Worm (Caenorhabditis elegans): ENCODE results near the gene F07G11.3.
"Not testable (repeated sequence)": the region's sequence is repeated elsewhere in the genome, so short reads cannot be mapped to it uniquely, and the experiment has no call there.

F07G11.3 gene

DNA sequence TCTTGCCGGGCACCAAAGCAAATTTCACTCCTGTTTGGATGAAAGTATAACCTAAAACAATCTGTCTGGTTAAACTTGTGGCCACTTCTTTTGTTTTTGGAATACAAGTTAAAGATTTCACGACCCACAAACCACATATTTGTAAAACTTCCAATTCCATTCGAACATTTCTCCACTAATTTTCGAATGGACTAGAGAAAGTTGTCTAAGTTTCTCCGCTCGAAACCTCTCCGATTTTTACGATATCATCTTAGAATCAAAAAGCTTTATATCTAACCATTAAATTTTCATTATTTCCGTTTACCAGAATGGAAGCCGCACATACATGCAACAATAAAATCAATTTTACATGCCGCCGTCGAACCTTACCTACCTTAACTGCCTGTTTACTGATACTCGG lies at the start of gene F07G11.3:
Gene F07G11.3 (plus strand): TSS at position 301 of the 400 bp plus-strand sequence.
- TF ChIP-seq dao-5 (tag; optimal IDR thresholded peaks at IDR 0.05), result no peak
- TF ChIP-seq W03F9.2 (tag; optimal IDR thresholded peaks at IDR 0.05), result no peak
- no peak for TF ChIP-seq him-1 (tag; optimal IDR thresholded peaks at IDR 0.05)

ce11 chrV:7255095-7255494 lies 43.5 kb upstream of the F07G11.3 start, which contains the start of gene C05C8.8:
Gene C05C8.8, minus strand, starts transcription at chrV:7255195.
- no peak for TF ChIP-seq him-1 (tag; optimal IDR thresholded peaks at IDR 0.05)
- TF ChIP-seq W03F9.2 (tag; optimal IDR thresholded peaks at IDR 0.05), result no peak

DNA sequence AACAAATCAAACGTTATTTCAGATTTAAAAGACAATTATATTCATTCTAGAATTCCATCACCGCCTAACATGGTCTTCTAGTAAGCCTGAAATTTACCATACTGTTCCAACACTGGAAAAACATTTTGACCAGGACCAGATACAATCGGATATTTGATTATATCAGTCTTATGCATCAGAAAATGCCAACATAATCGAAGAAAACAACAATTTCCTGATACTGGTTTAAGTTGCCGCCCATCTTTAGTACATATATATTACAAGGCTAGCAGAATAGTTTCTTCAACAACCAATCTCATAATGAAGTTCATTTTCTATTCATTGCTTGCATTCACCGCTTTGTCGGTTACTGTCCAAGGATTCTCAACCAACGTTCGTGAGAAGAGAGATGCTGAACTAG lies 39.6 kb upstream of the F07G11.3 start, which contains the start of gene C13A2.12:
Gene C13A2.12 (plus strand): TSS at position 301 of the 400 bp plus-strand sequence.
- TF ChIP-seq him-1 (tag; optimal IDR thresholded peaks at IDR 0.05) (no peak), dao-5 (tag; optimal IDR thresholded peaks at IDR 0.05) (no peak), W03F9.2 (tag; optimal IDR thresholded peaks at IDR 0.05) (no peak)

DNA sequence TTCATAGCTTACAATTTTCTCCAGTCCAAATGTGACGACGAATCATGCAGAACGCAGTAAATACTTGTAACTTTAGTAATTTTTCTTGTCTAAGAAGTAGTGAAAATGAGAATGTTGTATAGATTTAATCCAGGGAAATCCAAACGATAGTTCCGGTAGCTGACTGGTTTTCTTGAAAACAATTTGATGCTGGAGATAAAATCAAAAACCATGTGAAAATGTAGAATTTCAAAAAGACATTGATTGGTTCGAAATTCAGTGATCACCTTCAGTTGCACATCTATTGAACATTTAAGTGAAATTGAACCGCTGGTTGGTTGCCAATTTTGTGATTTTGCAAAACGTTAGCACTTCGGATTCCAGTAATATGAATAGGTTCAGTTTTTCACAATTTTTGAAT lies 34.5 kb upstream of the F07G11.3 start, which contains the start of gene C13A2.9:
Gene C13A2.9 (minus strand): TSS at position 101 of the 400 bp plus-strand sequence.
- TF ChIP-seq W03F9.2 (tag; optimal IDR thresholded peaks at IDR 0.05) (no peak), him-1 (tag; optimal IDR thresholded peaks at IDR 0.05) (no peak)

DNA sequence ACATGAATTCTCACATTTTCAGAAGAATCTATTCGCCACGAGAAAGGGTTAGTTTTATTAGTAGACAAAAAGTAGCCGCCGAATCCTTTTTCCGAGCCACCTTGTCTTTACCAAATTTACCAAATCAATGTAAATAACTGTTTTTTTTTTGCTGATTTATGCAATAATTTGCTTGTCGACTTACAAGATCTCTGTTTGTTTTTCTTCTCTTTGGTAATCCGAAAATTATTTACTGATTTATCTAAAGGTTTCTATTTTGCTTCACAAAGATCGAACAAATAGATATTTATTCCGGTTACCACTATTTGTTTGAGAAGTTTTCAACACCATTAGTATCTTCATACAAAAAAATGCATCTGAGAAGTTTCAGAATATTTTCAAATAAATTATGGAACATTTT lies 32.5 kb upstream of the F07G11.3 start, which contains the start of gene C13A2.7:
Gene C13A2.7 (plus strand): TSS at position 301 of the 400 bp plus-strand sequence.
- no peak for TF ChIP-seq W03F9.2 (tag; optimal IDR thresholded peaks at IDR 0.05)
- no peak for TF ChIP-seq him-1 (tag; optimal IDR thresholded peaks at IDR 0.05)
- TF ChIP-seq dao-5 (tag; optimal IDR thresholded peaks at IDR 0.05), result no peak

- TF ChIP-seq him-1 (tag; optimal IDR thresholded peaks at IDR 0.05) (no peak), W03F9.2 (tag; optimal IDR thresholded peaks at IDR 0.05) (no peak), dao-5 (tag; optimal IDR thresholded peaks at IDR 0.05) (no peak)
These were observed 29.2 kb upstream of the F07G11.3 start, which contains the start of gene C13A2.6 for ce11 chrV:7269399-7269798. Gene C13A2.6, plus strand, starts transcription at chrV:7269699.

DNA sequence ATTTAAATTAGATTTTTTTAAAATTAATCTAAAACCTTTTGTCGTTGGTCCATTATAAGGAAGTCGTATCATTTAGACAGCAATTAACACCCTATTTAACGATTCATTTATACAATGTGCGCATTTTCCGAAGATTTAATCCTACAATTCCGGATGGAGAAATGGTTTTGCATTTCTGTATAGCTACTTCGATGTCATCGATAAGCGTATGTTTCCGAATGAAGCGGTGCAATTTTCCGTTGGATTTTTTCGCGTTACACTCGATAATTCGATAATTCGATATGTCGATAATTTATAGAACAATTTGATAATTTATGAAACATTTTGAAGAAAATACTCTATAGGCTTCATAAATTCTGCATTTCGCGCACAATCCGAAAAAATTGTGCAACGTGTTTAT lies 23.6 kb upstream of the F07G11.3 start, which contains the start of gene C13A2.10:
Gene C13A2.10 (minus strand): TSS at position 101 of the 400 bp plus-strand sequence.
- TF ChIP-seq W03F9.2 (tag; optimal IDR thresholded peaks at IDR 0.05), result no peak
- TF ChIP-seq him-1 (tag; optimal IDR thresholded peaks at IDR 0.05), result no peak
- TF ChIP-seq dao-5 (tag; optimal IDR thresholded peaks at IDR 0.05), result no peak

- TF ChIP-seq dao-5 (tag; optimal IDR thresholded peaks at IDR 0.05) (no peak), W03F9.2 (tag; optimal IDR thresholded peaks at IDR 0.05) (no peak), him-1 (tag; optimal IDR thresholded peaks at IDR 0.05) (no peak)
These were observed 23.1 kb upstream of the F07G11.3 start, which contains the start of gene C13A2.5 for ce11 chrV:7275491-7275890. Gene C13A2.5, plus strand, starts transcription at chrV:7275791.

DNA sequence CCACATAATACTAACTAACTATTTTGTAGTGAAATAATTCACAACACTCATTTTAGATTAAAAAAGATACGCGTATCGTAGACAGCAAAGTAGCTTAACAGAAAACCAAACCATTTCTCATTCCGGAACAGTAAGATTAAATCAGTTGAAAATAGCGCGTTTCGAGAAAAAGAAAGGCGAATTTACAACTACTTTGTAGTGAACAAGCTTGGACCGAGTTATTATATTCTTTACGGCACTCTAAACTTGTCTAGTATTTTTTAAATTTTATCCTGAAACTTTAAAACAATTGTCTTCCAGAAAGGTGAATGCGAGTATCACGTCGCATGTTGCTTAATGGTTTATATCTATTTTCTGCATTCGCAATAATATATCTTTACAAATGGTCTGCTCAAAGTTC lies 19.5 kb upstream of the F07G11.3 start, which contains the start of gene C13A2.4:
Gene C13A2.4 (plus strand): TSS at position 301 of the 400 bp plus-strand sequence.
- TF ChIP-seq him-1 (tag; optimal IDR thresholded peaks at IDR 0.05) (no peak), dao-5 (tag; optimal IDR thresholded peaks at IDR 0.05) (no peak), W03F9.2 (tag; optimal IDR thresholded peaks at IDR 0.05) (no peak)

- TF ChIP-seq W03F9.2 (tag; optimal IDR thresholded peaks at IDR 0.05), result no peak
- TF ChIP-seq him-1 (tag; optimal IDR thresholded peaks at IDR 0.05), result no peak
- TF ChIP-seq dao-5 (tag; optimal IDR thresholded peaks at IDR 0.05), result no peak
These were observed 16.5 kb upstream of the F07G11.3 start, which contains the start of gene C13A2.3 for ce11 chrV:7282037-7282436. Gene C13A2.3, plus strand, starts transcription at chrV:7282337.

DNA sequence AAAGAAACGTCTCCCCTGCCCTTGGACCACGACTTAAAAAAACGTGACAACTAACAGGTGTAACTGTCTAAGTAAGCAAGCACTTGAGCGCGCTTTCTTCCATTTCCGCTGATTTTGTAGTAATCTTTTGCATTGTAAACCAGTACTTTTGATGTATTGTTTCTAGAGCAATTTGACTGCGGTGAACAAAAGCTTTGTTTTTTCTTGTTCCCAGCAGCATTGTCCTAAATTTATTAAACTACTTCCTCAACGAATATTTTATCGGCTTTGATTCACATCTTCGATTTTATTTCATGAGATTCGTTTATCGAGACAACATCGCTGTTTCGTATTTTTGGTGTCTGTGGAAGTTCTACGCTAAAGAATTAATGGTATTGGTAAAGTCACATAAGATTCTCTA lies 9.9 kb upstream of the F07G11.3 start, which contains the start of gene C13A2.1:
Gene C13A2.1 (plus strand): TSS at position 301 of the 400 bp plus-strand sequence.
- TF ChIP-seq him-1 (tag; optimal IDR thresholded peaks at IDR 0.05) (no peak), W03F9.2 (tag; optimal IDR thresholded peaks at IDR 0.05) (no peak), dao-5 (tag; optimal IDR thresholded peaks at IDR 0.05) (no peak)

DNA sequence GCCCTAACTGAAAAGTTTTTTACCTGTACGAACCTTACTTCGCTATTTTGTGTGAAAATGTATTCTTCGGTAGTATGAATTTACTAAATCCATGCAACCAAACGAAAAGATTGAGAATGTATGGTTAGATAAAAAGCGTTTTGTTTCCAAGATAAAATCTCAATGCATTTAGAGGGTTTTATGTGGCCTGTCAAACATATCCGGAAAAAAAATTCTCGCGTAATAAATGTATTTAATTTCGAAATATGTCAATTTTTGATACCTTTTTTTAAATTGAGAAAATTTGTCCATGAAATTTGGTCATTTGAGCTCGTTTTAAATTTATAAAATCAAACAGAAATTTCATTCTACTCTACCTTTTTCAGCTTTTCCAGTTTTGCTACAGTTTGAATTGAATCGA lies 3.3 kb upstream of the F07G11.3 start, which contains the start of gene F07G11.4:
Gene F07G11.4 (minus strand): TSS at position 101 of the 400 bp plus-strand sequence.
- TF ChIP-seq him-1 (tag; optimal IDR thresholded peaks at IDR 0.05) (no peak), dao-5 (tag; optimal IDR thresholded peaks at IDR 0.05) (no peak), W03F9.2 (tag; optimal IDR thresholded peaks at IDR 0.05) (no peak)

ce11 chrV:7297263-7297662 lies 1.3 kb upstream of the F07G11.3 start, which contains the start of gene srj-32:
Gene srj-32, minus strand, starts transcription at chrV:7297363.
- TF ChIP-seq dao-5 (tag; optimal IDR thresholded peaks at IDR 0.05) (no peak), W03F9.2 (tag; optimal IDR thresholded peaks at IDR 0.05) (no peak), him-1 (tag; optimal IDR thresholded peaks at IDR 0.05) (no peak)

ce11 chrV:7304506-7304905 lies 5.9 kb downstream of the F07G11.3 start, which contains the start of gene F07G11.2:
Gene F07G11.2, plus strand, starts transcription at chrV:7304806.
- TF ChIP-seq W03F9.2, him-1, dao-5 (tag; optimal IDR thresholded peaks at IDR 0.05): not testable (repeated sequence)

All from whole organism, L4/young adult.